Fruit fly (Drosophila melanogaster) ovary, adult (tissue): ENCODE results near the gene CG32483.

ENCODE experiments used
- CG17801 ChIP-seq: fragments of 200-800 bp; optimal IDR thresholded peaks from 2 replicates; lab custom pipeline; 2019; ENCODE audit warnings: missing biosample characterization, mild to moderate bottlenecking, missing genetic modification characterization, moderate library complexity; ENCODE audit not compliant: partially characterized antibody

Gene CG32483

dm6 chr3L:690031-690686, at the start of gene CG32483, which contains the start of gene RabX6:
Gene CG32483 (minus strand): TSS chr3L:690081.
Gene RabX6 (plus strand): TSS chr3L:690517.
- TF ChIP-seq CG17801 (GFP tag; lab: Kevin White, UChicago): no peak

- TF ChIP-seq CG17801 (GFP tag; lab: Kevin White, UChicago): peak; percentile 99
Observed at dm6 chr3L:738523-739356, 48.9 kb upstream of the CG32483 start.

dm6 chr3L:737445-738116, 47.7 kb upstream of the CG32483 start:
- TF ChIP-seq CG17801 (GFP tag; lab: Kevin White, UChicago): no peak

- TF ChIP-seq CG17801 (GFP tag; lab: Kevin White, UChicago): no peak
Observed at dm6 chr3L:736542-737166, 46.8 kb upstream of the CG32483 start.

dm6 chr3L:735948-736347, 46.1 kb upstream of the CG32483 start:
- no peak for TF ChIP-seq CG17801 (GFP tag; lab: Kevin White, UChicago)

dm6 chr3L:735315-735714, 45.4 kb upstream of the CG32483 start:
- no peak for TF ChIP-seq CG17801 (GFP tag; lab: Kevin White, UChicago)

dm6 chr3L:733845-734697, 44.2 kb upstream of the CG32483 start:
- no peak for TF ChIP-seq CG17801 (GFP tag; lab: Kevin White, UChicago)

dm6 chr3L:733174-733829, 43.4 kb upstream of the CG32483 start:
- no peak for TF ChIP-seq CG17801 (GFP tag; lab: Kevin White, UChicago)

dm6 chr3L:732290-732954, 42.5 kb upstream of the CG32483 start:
- TF ChIP-seq CG17801 (GFP tag; lab: Kevin White, UChicago): peak; percentile 52

dm6 chr3L:731469-731868, 41.6 kb upstream of the CG32483 start:
- TF ChIP-seq CG17801 (GFP tag; lab: Kevin White, UChicago): no peak

- TF ChIP-seq CG17801 (GFP tag; lab: Kevin White, UChicago): no peak
Observed at dm6 chr3L:729345-729744, 39.5 kb upstream of the CG32483 start.

dm6 chr3L:728579-728978, 38.7 kb upstream of the CG32483 start:
- TF ChIP-seq CG17801 (GFP tag; lab: Kevin White, UChicago): no peak

- no peak for TF ChIP-seq CG17801 (GFP tag; lab: Kevin White, UChicago)
Observed at dm6 chr3L:727874-728273, 38.0 kb upstream of the CG32483 start.
